Fruit fly (Drosophila melanogaster): ENCODE measurements around the gene CG34150.

CG34150 gene

dm6 chr3R:24805048-24805447, 9.0 kb upstream of the CG34150 start, which contains the start of gene polybromo (continued):
- TF ChIP-seq cas (GFP tag; IDR thresholded peaks at IDR 0.05): no peak
- no peak for TF ChIP-seq nom (GFP tag; optimal IDR thresholded peaks at IDR 0.05)
- TF ChIP-seq amos (GFP tag; IDR thresholded peaks at IDR 0.05; ENCODE audit: partially characterized antibody): peak; percentile 89
- TF ChIP-seq CG1603 (tag; optimal IDR thresholded peaks at IDR 0.05): no peak
- no peak for TF ChIP-seq Lhr (GFP tag; optimal IDR thresholded peaks at IDR 0.05)
- no peak for TF ChIP-seq unpg (GFP tag; optimal IDR thresholded peaks at IDR 0.05)
- TF ChIP-seq CG7745 (tag; optimal IDR thresholded peaks at IDR 0.05): no peak
- no peak for TF ChIP-seq trh (GFP tag; optimal IDR thresholded peaks at IDR 0.05)
- TF ChIP-seq PHDP (tag; optimal IDR thresholded peaks at IDR 0.05): no peak
- TF ChIP-seq bowl (GFP tag; IDR thresholded peaks at IDR 0.05): no peak
- no peak for TF ChIP-seq org-1 (GFP tag; optimal IDR thresholded peaks at IDR 0.05)
- no peak for TF ChIP-seq Ravus (GFP tag; IDR thresholded peaks at IDR 0.05)
- no peak for TF ChIP-seq grn (GFP tag; optimal IDR thresholded peaks at IDR 0.05)
- no peak for TF ChIP-seq CG12659 (GFP tag; optimal IDR thresholded peaks at IDR 0.05)
- no peak for TF ChIP-seq CG15011 (GFP tag; optimal IDR thresholded peaks at IDR 0.05)
- TF ChIP-seq Ets97D (GFP tag; optimal IDR thresholded peaks at IDR 0.05): peak; percentile 33
- TF ChIP-seq lov (optimal IDR thresholded peaks at IDR 0.05): no peak
- TF ChIP-seq lov (GFP tag; IDR thresholded peaks at IDR 0.05): no peak
- no peak for TF ChIP-seq Myb (GFP tag; optimal IDR thresholded peaks at IDR 0.05)
- no peak for TF ChIP-seq gcm (GFP tag; optimal IDR thresholded peaks at IDR 0.05)
- TF ChIP-seq CG2678 (tag; optimal IDR thresholded peaks at IDR 0.05): no peak
- TF ChIP-seq CG18011 (GFP tag; optimal IDR thresholded peaks at IDR 0.05): no peak
- TF ChIP-seq Bgb (GFP tag; IDR thresholded peaks at IDR 0.05; ENCODE audit: partially characterized antibody): peak; percentile 90
- TF ChIP-seq Atf3 (GFP tag; optimal IDR thresholded peaks at IDR 0.05): no peak
- TF ChIP-seq CG10565 (GFP tag; optimal IDR thresholded peaks at IDR 0.05): no peak
- TF ChIP-seq CG18619 (GFP tag; optimal IDR thresholded peaks at IDR 0.05): no peak
- no peak for TF ChIP-seq Rfx (GFP tag; IDR thresholded peaks at IDR 0.05)
- no peak for TF ChIP-seq CG14441 (GFP tag; IDR thresholded peaks at IDR 0.05)
- no peak for TF ChIP-seq tup (GFP tag; optimal IDR thresholded peaks at IDR 0.05)
- peak; percentile 61 for TF ChIP-seq CG4617 (GFP tag; optimal IDR thresholded peaks at IDR 0.05; ENCODE audit: borderline replicate concordance)
- no peak for TF ChIP-seq slp2 (GFP tag; optimal IDR thresholded peaks at IDR 0.05)
- TF ChIP-seq zf30C (GFP tag; optimal IDR thresholded peaks at IDR 0.05): no peak
- TF ChIP-seq Scr (GFP tag; IDR thresholded peaks at IDR 0.05; ENCODE audit: partially characterized antibody): peak; percentile 90
- TF ChIP-seq CG9437 (GFP tag; optimal IDR thresholded peaks at IDR 0.05): no peak
- TF ChIP-seq chm (GFP tag; IDR thresholded peaks at IDR 0.05): no peak
- no peak for TF ChIP-seq Oli (tag; optimal IDR thresholded peaks at IDR 0.05)
- TF ChIP-seq btn (GFP tag; optimal IDR thresholded peaks at IDR 0.05): no peak
- TF ChIP-seq CG9609 (GFP tag; optimal IDR thresholded peaks at IDR 0.05): no peak
- no peak for TF ChIP-seq gt (GFP tag; IDR thresholded peaks at IDR 0.05)
- peak; percentile 94 for TF ChIP-seq unc-4 (GFP tag; IDR thresholded peaks at IDR 0.05; ENCODE audit: partially characterized antibody)
- TF ChIP-seq pb (GFP tag; optimal IDR thresholded peaks at IDR 0.05): no peak
- no peak for TF ChIP-seq CG17912 (GFP tag; optimal IDR thresholded peaks at IDR 0.05)
- TF ChIP-seq CG9817 (tag; optimal IDR thresholded peaks at IDR 0.05): no peak
- TF ChIP-seq Camta (GFP tag; optimal IDR thresholded peaks at IDR 0.05): no peak
- TF ChIP-seq CG11085 (GFP tag; IDR thresholded peaks at IDR 0.05): no peak
- peak; percentile 94 for TF ChIP-seq CG17186 (GFP tag; optimal IDR thresholded peaks at IDR 0.05)
- peak; percentile 69 for TF ChIP-seq inv (GFP tag; IDR thresholded peaks at IDR 0.05; ENCODE audit: partially characterized antibody)
- no peak for TF ChIP-seq BtbVII (GFP tag; optimal IDR thresholded peaks at IDR 0.05)
- TF ChIP-seq NFAT (GFP tag; IDR thresholded peaks at IDR 0.05): no peak
- TF ChIP-seq CG43689 (GFP tag; IDR thresholded peaks at IDR 0.05): no peak
- no peak for TF ChIP-seq scrt (GFP tag; optimal IDR thresholded peaks at IDR 0.05)
- no peak for TF ChIP-seq Nf-YA (GFP tag; IDR thresholded peaks at IDR 0.05)

Measured in whole organism, embryonic.